Fruit fly (Drosophila melanogaster): ENCODE data around the gene Dmtn.
A peak's percentile ranks its signal among the peaks of the same experiment; 100 is the strongest.

Dmtn gene

dm6 chr3R:6410412-6411225 is 4.9 kb upstream of the Dmtn start (continued):
- TF ChIP-seq Sox15 (GFP tag; optimal IDR thresholded peaks at IDR 0.05), result peak; percentile 73
- TF ChIP-seq fd85E (GFP tag; optimal IDR thresholded peaks at IDR 0.05), result peak; percentile 24
- TF ChIP-seq fd59A (GFP tag; optimal IDR thresholded peaks at IDR 0.05), result peak; percentile 83
- TF ChIP-seq CG6854 (GFP tag; optimal IDR thresholded peaks at IDR 0.05), result no peak
- peak; percentile 96 for TF ChIP-seq CG32006 (GFP tag; optimal IDR thresholded peaks at IDR 0.05)
- peak; percentile 87 for TF ChIP-seq CG10631 (GFP tag; optimal IDR thresholded peaks at IDR 0.05)
- TF ChIP-seq fkh (GFP tag; optimal IDR thresholded peaks at IDR 0.05), result peak; percentile 81
- peak; percentile 74 for TF ChIP-seq Lpt (GFP tag; optimal IDR thresholded peaks at IDR 0.05)
- peak; percentile 79 for TF ChIP-seq CG34406 (GFP tag; optimal IDR thresholded peaks at IDR 0.05)
- peak; percentile 77 for TF ChIP-seq Smox (GFP tag; optimal IDR thresholded peaks at IDR 0.05)
- peak; percentile 75 for TF ChIP-seq CG16779 (tag; optimal IDR thresholded peaks at IDR 0.05)
- TF ChIP-seq Eip75B (GFP tag; optimal IDR thresholded peaks at IDR 0.05), result peak; percentile 86
- peak; percentile 99 for TF ChIP-seq dsx (GFP tag; optimal IDR thresholded peaks at IDR 0.05; ENCODE audit: poor library complexity, severe bottlenecking)
- TF ChIP-seq acj6 (GFP tag; optimal IDR thresholded peaks at IDR 0.05), result peak; percentile 86
- TF ChIP-seq CG6808 (GFP tag; optimal IDR thresholded peaks at IDR 0.05), result peak; percentile 75
- peak; percentile 83 for TF ChIP-seq CG10669 (GFP tag; optimal IDR thresholded peaks at IDR 0.05)
- peak; percentile 69 for TF ChIP-seq cyc (GFP tag; optimal IDR thresholded peaks at IDR 0.05)
- TF ChIP-seq Eip78C (GFP tag), result peak; percentile 97

- TF ChIP-seq Eip78C (GFP tag) (peak; percentile 41), eg (GFP tag; IDR thresholded peaks at IDR 0.05) (peak; percentile 54; the same call in 2 of the 3 replicates), fkh (GFP tag; optimal IDR thresholded peaks at IDR 0.05) (peak; percentile 65), CG3919 (GFP tag; optimal IDR thresholded peaks at IDR 0.05) (peak; percentile 50), Ets96B (tag; optimal IDR thresholded peaks at IDR 0.05) (peak; percentile 19), CG3032 (tag; optimal IDR thresholded peaks at IDR 0.05) (peak; percentile 10), CG7368 (GFP tag; optimal IDR thresholded peaks at IDR 0.05) (peak; percentile 12), CG9139 (GFP tag; optimal IDR thresholded peaks at IDR 0.05) (peak; percentile 69), Gug (GFP tag; IDR thresholded peaks at IDR 0.05) (no peak), CG11294 (GFP tag; IDR thresholded peaks at IDR 0.05) (no peak), ss (GFP tag; optimal IDR thresholded peaks at IDR 0.05) (peak; percentile 76 to 80), Eip75B (GFP tag; optimal IDR thresholded peaks at IDR 0.05) (peak; percentile 44), CG1621 (tag; optimal IDR thresholded peaks at IDR 0.05) (peak; percentile 53), CG34406 (GFP tag; optimal IDR thresholded peaks at IDR 0.05) (peak; percentile 22), salr (GFP tag; optimal IDR thresholded peaks at IDR 0.05) (no peak), fd59A (GFP tag; optimal IDR thresholded peaks at IDR 0.05) (no peak), CG11762 (GFP tag; optimal IDR thresholded peaks at IDR 0.05; ENCODE audit: insufficient read depth) (peak; percentile 10), CG8119 (GFP tag; IDR thresholded peaks at IDR 0.05) (peak; percentile 56; the same call in 2 of the 3 replicates), vri (GFP tag; optimal IDR thresholded peaks at IDR 0.05) (peak; percentile 38), OdsH (GFP tag; optimal IDR thresholded peaks at IDR 0.05) (no peak), spab (GFP tag; optimal IDR thresholded peaks at IDR 0.05) (peak; percentile 42), Hr38 (GFP tag; optimal IDR thresholded peaks at IDR 0.05) (no peak), CG6276 (GFP tag; optimal IDR thresholded peaks at IDR 0.05) (peak; percentile 57), CG6808 (GFP tag; optimal IDR thresholded peaks at IDR 0.05) (peak; percentile 62), CG16779 (tag; optimal IDR thresholded peaks at IDR 0.05) (peak; percentile 45), dsx (GFP tag; optimal IDR thresholded peaks at IDR 0.05; ENCODE audit: poor library complexity, severe bottlenecking) (peak; percentile 93), topi (GFP tag; optimal IDR thresholded peaks at IDR 0.05) (no peak), Lpt (GFP tag; optimal IDR thresholded peaks at IDR 0.05) (peak; percentile 50), svp (GFP tag) (peak; percentile 87), CG15336 (GFP tag; IDR thresholded peaks at IDR 0.05) (peak; percentile 25; the same call in 1 of the 2 replicates), CG6854 (GFP tag; optimal IDR thresholded peaks at IDR 0.05) (peak; percentile 68), CG6163 (GFP tag; IDR thresholded peaks at IDR 0.05) (peak; percentile 87), CG8632 (GFP tag; optimal IDR thresholded peaks at IDR 0.05) (peak; percentile 13)
Observed at dm6 chr3R:6409153-6409571, 3.5 kb upstream of the Dmtn start.

Data from whole organism, prepupa.